Worm (Caenorhabditis elegans) whole organism, mixed stage, embryonic: ENCODE results near the gene fbxa-199.

ENCODE experiments used
- ceh-39 ChIP-seq: fragments of 150-350 bp; optimal IDR thresholded peaks from 2 replicates; lab custom pipeline; 2014; ENCODE audit warnings: missing biosample characterization, missing genetic modification characterization
- elt-3 ChIP-seq: fragments of 150-350 bp; optimal IDR thresholded peaks from 2 replicates; lab custom pipeline; 2014; ENCODE audit warnings: missing biosample characterization, missing genetic modification characterization
- ham-2 ChIP-seq: fragments of 200-800 bp; sonication (Bioruptor generic); optimal IDR thresholded peaks from 2 replicates; lab custom pipeline; 2018; ENCODE audit warnings: mild to moderate bottlenecking, missing genetic modification characterization, missing compliant biosample characterization
- nhr-237 ChIP-seq: fragments of 150-350 bp; optimal IDR thresholded peaks from 2 replicates; lab custom pipeline; 2014; ENCODE audit warnings: missing biosample characterization, missing genetic modification characterization
- nhr-76 ChIP-seq: sonication (generic microtip); optimal IDR thresholded peaks from 2 replicates; lab custom pipeline; 2017; ENCODE audit warnings: missing biosample characterization, missing genetic modification characterization
- pha-4 ChIP-seq: fragments of 150-350 bp; optimal IDR thresholded peaks from 2 replicates; lab custom pipeline; 2018; ENCODE audit warnings: missing biosample characterization, missing genetic modification reagents, missing genetic modification characterization
- snpc-4 ChIP-seq: fragments of 150-350 bp; optimal IDR thresholded peaks from 2 replicates; lab custom pipeline; 2014; ENCODE audit warnings: missing biosample characterization, missing genetic modification characterization
- unc-39 ChIP-seq: fragments of 150-350 bp; optimal IDR thresholded peaks from 2 replicates; lab custom pipeline; 2014; ENCODE audit warnings: missing biosample characterization, missing genetic modification characterization
- zip-8 ChIP-seq: fragments of 150-350 bp; optimal IDR thresholded peaks from 2 replicates; lab custom pipeline; 2014; ENCODE audit warnings: missing biosample characterization, missing genetic modification characterization

DNA sequence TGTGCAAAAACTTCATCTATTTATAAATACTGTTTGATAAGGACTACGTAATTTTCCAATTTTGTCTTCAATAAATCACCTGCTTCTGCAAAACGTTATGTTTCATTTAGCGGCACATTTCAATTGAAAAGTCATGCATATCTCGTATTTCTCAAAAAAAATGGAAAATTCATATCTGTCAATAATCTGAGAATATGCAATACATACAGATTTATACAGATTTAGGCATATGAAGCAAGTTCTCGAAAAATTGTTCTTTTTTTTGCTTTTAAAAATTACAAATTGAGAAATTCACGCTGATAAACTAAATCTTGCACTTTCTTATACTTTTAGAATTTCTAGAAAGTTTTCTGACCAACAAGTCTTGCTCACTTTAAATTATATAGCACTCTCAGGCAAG, 45.6 kb upstream of the fbxa-199 start, which contains the start of gene T26H5.11:
- TF ChIP-seq snpc-4 (tag; lab: Kevin White, UChicago), result no peak
- TF ChIP-seq ham-2 (GFP tag; lab: Kevin White, UChicago), result no peak
- no peak for TF ChIP-seq nhr-237 (tag; lab: Kevin White, UChicago)
- no peak for TF ChIP-seq pha-4
- no peak for TF ChIP-seq elt-3 (tag; lab: Kevin White, UChicago)
- TF ChIP-seq nhr-76 (tag; lab: Kevin White, UChicago), result no peak
- TF ChIP-seq zip-8 (tag; lab: Kevin White, UChicago), result no peak
- no peak for TF ChIP-seq ceh-39 (tag; lab: Kevin White, UChicago)
- TF ChIP-seq unc-39 (tag; lab: Kevin White, UChicago), result no peak
